Fruit fly (Drosophila melanogaster) whole organism, wandering third instar larva: ENCODE measurements around the gene bocks.

ENCODE experiments used
- Dif ChIP-seq: fragments of 200-275, 200-300 bp; sonication (Bioruptor generic); optimal IDR thresholded peaks from 2 replicates; lab custom pipeline; 2018; ENCODE audit warnings: missing biosample characterization, missing genetic modification characterization; ENCODE audit not compliant: partially characterized antibody
- Hr78 ChIP-seq: fragments of >200 bp; optimal IDR thresholded peaks from 2 replicates; lab custom pipeline; 2017; ENCODE audit warnings: missing biosample characterization, missing genetic modification characterization
- sv ChIP-seq: fragments of 200-800 bp; sonication (Bioruptor generic); optimal IDR thresholded peaks from 3 replicates; lab custom pipeline; 2016; ENCODE audit warnings: missing biosample characterization, missing genetic modification characterization

DNA sequence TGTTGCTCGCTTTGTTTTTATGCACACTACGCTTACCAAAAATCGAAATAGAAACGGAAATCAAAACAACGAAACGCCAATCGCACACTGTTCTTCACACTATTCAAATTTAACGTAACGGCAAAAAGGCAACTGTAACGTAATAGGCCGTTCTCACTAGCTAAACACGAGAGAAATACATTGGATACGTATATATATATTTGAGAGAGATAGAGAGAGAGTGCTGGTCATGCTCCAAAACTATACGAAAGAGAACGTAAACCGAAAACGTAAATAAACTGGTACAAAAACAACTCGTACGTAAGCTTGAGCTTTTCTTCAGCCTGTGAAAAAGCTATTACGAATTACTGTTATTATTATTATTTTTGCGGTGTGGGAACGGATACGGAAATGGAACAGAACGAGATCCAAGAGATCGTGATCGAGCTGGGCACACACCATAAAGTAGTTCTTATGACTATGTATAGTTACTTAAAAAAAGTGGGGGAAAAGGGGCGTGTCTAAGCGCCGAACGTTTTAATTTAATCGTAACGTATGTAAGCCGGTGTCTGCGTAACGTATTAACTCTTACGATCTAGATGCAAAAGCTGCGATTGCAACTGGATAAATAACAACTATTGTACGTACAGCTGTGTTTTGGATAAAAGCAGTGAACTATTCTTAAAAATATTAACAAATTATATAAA is 47.2 kb downstream of the bocks start:
- TF ChIP-seq sv (no peak), Dif (GFP tag; lab: Kevin White, UChicago) (no peak), Hr78 (GFP tag; lab: Kevin White, UChicago) (no peak)
